Fruit fly (Drosophila melanogaster) whole organism, embryonic: ENCODE data around the gene shi.

Source experiments
- Adf1 ChIP-seq: fragments of 200-800 bp; sonication (Bioruptor generic); IDR thresholded peaks from 2 replicates; pipeline ENCODE4 v1.3.6; 2022; ENCODE audit warnings: missing biosample characterization, missing genetic modification characterization
- Bdp1 ChIP-seq: fragments of 200-800 bp; sonication (Bioruptor generic); optimal IDR thresholded peaks from 3 replicates; lab custom pipeline; 2016; ENCODE audit warnings: missing biosample characterization, missing genetic modification characterization
- Bgb ChIP-seq: fragments of 200-800 bp; sonication (Bioruptor generic); IDR thresholded peaks from 2 replicates; pipeline ENCODE4 v1.3.6; 2022; ENCODE audit warnings: missing biosample characterization, missing genetic modification characterization; ENCODE audit not compliant: partially characterized antibody
- CG10366 ChIP-seq: fragments of 200-800 bp; sonication (Bioruptor generic); IDR thresholded peaks from 2 replicates; pipeline ENCODE4 v1.3.6; 2022; ENCODE audit warnings: missing biosample characterization, missing genetic modification characterization
- CG10959 ChIP-seq: fragments of 200-800 bp; sonication (Bioruptor generic); IDR thresholded peaks from 2 replicates; pipeline ENCODE4 v1.3.6; 2022; ENCODE audit warnings: missing biosample characterization, missing genetic modification characterization
- CG10979 ChIP-seq: fragments of 200-800 bp; sonication (Bioruptor generic); optimal IDR thresholded peaks from 2 replicates; lab custom pipeline; 2018; ENCODE audit warnings: missing biosample characterization, mild to moderate bottlenecking, missing genetic modification characterization, moderate library complexity
- CG11695 ChIP-seq: fragments of 200-800 bp; sonication (Bioruptor generic); IDR thresholded peaks from 3 replicates; pipeline ENCODE4 v1.3.6; 2022; ENCODE audit warnings: missing biosample characterization, missing genetic modification characterization
- CG12104 ChIP-seq: fragments of 200-800 bp; sonication (Bioruptor generic); optimal IDR thresholded peaks from 3 replicates; lab custom pipeline; 2016; ENCODE audit warnings: missing biosample characterization, missing genetic modification characterization
- CG13287 ChIP-seq: fragments of 200-800 bp; sonication (Bioruptor generic); IDR thresholded peaks from 2 replicates; pipeline ENCODE4 v1.3.6; 2022; ENCODE audit warnings: missing biosample characterization, missing genetic modification characterization; ENCODE audit not compliant: partially characterized antibody
- CG14860 ChIP-seq: fragments of 200-800 bp; sonication (Bioruptor generic); IDR thresholded peaks from 3 replicates; pipeline ENCODE4 v1.3.6; 2022; ENCODE audit warnings: missing biosample characterization, missing genetic modification characterization; ENCODE audit not compliant: partially characterized antibody
- CG17802 ChIP-seq: fragments of 200-800 bp; sonication (Bioruptor generic); optimal IDR thresholded peaks from 2 replicates; lab custom pipeline; 2018; ENCODE audit warnings: missing biosample characterization, mild to moderate bottlenecking, missing genetic modification characterization, moderate library complexity
- CG18011 ChIP-seq: fragments of 200-800 bp; sonication (Bioruptor generic); optimal IDR thresholded peaks from 2 replicates; lab custom pipeline; 2017; ENCODE audit warnings: missing biosample characterization, missing genetic modification characterization, mild to moderate bottlenecking, moderate library complexity, missing genotype
- CG1832 ChIP-seq: fragments of 200-800 bp; sonication (Bioruptor generic); optimal IDR thresholded peaks from 2 replicates; lab custom pipeline; 2017; ENCODE audit warnings: missing biosample characterization, mild to moderate bottlenecking, missing genetic modification characterization, inconsistent platforms
- CG2120 ChIP-seq: fragments of 200-800 bp; sonication (Bioruptor generic); optimal IDR thresholded peaks from 3 replicates; lab custom pipeline; 2016; ENCODE audit warnings: missing biosample characterization, missing genetic modification characterization
- CG2199 ChIP-seq: fragments of 200-800 bp; sonication (Bioruptor generic); IDR thresholded peaks from 3 replicates; pipeline ENCODE4 v1.3.6; 2022; ENCODE audit warnings: missing biosample characterization, missing genetic modification characterization
- CG2712 ChIP-seq: fragments of 200-800 bp; optimal IDR thresholded peaks from 3 replicates; lab custom pipeline; 2019; ENCODE audit warnings: missing biosample characterization, mild to moderate bottlenecking, missing genetic modification characterization, moderate library complexity
- CG7963 ChIP-seq: fragments of 200-800 bp; sonication (Bioruptor generic); IDR thresholded peaks from 3 replicates; pipeline ENCODE4 v1.3.6; 2022; ENCODE audit warnings: missing biosample characterization, missing genetic modification characterization; ENCODE audit not compliant: partially characterized antibody
- CG8281 ChIP-seq: fragments of 200-800 bp; sonication (Bioruptor generic); optimal IDR thresholded peaks from 2 replicates; lab custom pipeline; 2018; ENCODE audit warnings: missing biosample characterization, mild to moderate bottlenecking, missing genetic modification characterization, moderate library complexity
- CG8478 ChIP-seq: fragments of >200 bp; optimal IDR thresholded peaks from 2 replicates; lab custom pipeline; 2018
- CG8944 ChIP-seq: fragments of 200-800 bp; sonication (Bioruptor generic); optimal IDR thresholded peaks from 3 replicates; lab custom pipeline; 2016; ENCODE audit warnings: missing biosample characterization, missing genetic modification characterization
- Dad ChIP-seq: fragments of 200-800 bp; sonication (Bioruptor generic); optimal IDR thresholded peaks from 3 replicates; lab custom pipeline; 2016; ENCODE audit warnings: missing biosample characterization, missing genetic modification characterization
- Dp ChIP-seq: fragments of 200-800 bp; sonication (Bioruptor generic); optimal IDR thresholded peaks from 2 replicates; lab custom pipeline; 2018; ENCODE audit warnings: missing biosample characterization, mild to moderate bottlenecking, missing genetic modification characterization, moderate library complexity
- Dref ChIP-seq: fragments of 200-800 bp; sonication (Bioruptor generic); IDR thresholded peaks from 2 replicates; pipeline ENCODE4 v1.3.6; 2022; ENCODE audit warnings: missing biosample characterization, missing genetic modification characterization
- Ets65A ChIP-seq: fragments of 200-800 bp; sonication (Bioruptor generic); peaks from one replicate; lab custom pipeline; 2016; ENCODE audit warnings: missing biosample characterization, missing genetic modification characterization
- Hmr ChIP-seq: fragments of 200-800 bp; sonication (Bioruptor generic); optimal IDR thresholded peaks from 3 replicates; lab custom pipeline; 2017; ENCODE audit warnings: mild to moderate bottlenecking, missing biosample characterization, missing genetic modification reagents, missing genetic modification characterization
- Hsf ChIP-seq: fragments of 200-800 bp; sonication (Bioruptor generic); optimal IDR thresholded peaks from 3 replicates; lab custom pipeline; 2016; ENCODE audit warnings: missing biosample characterization, missing genetic modification characterization
- Myb ChIP-seq: fragments of 200-800 bp; sonication (Bioruptor generic); optimal IDR thresholded peaks from 2 replicates; lab custom pipeline; 2016; ENCODE audit warnings: missing biosample characterization, missing genetic modification characterization
- Oaz ChIP-seq: fragments of 200-800 bp; sonication (Bioruptor generic); IDR thresholded peaks from 2 replicates; pipeline ENCODE4 v1.3.6; 2022; ENCODE audit warnings: missing biosample characterization, missing genetic modification characterization
- Ptx1 ChIP-seq: fragments of 200-800 bp; sonication (Bioruptor generic); IDR thresholded peaks from 2 replicates; pipeline ENCODE4 v1.3.6; 2022; ENCODE audit warnings: missing biosample characterization, missing genetic modification characterization
- Rfx ChIP-seq: fragments of 200-800 bp; sonication (Bioruptor generic); IDR thresholded peaks from 2 replicates; pipeline ENCODE4 v1.3.6; 2022; ENCODE audit warnings: missing biosample characterization, missing genetic modification characterization
- Sry-δ ChIP-seq: fragments of 200-800 bp; sonication (Bioruptor generic); optimal IDR thresholded peaks from 2 replicates; lab custom pipeline; 2016; ENCODE audit warnings: missing biosample characterization, missing genetic modification characterization
- amos ChIP-seq: fragments of 200-800 bp; sonication (Bioruptor generic); IDR thresholded peaks from 2 replicates; pipeline ENCODE4 v1.3.6; 2022; ENCODE audit warnings: missing biosample characterization, missing genetic modification characterization; ENCODE audit not compliant: partially characterized antibody
- bbx ChIP-seq: fragments of 200-800 bp; sonication (Bioruptor generic); IDR thresholded peaks from 2 replicates; pipeline ENCODE4 v1.3.6; 2022; ENCODE audit warnings: missing biosample characterization, missing genetic modification characterization; ENCODE audit not compliant: partially characterized antibody
- croc ChIP-seq: fragments of 200-800 bp; sonication (Bioruptor generic); conservative IDR thresholded peaks from 3 replicates; pipeline ENCODE4 v1.3.6; 2022; ENCODE audit warnings: missing biosample characterization, missing genetic modification characterization
- dmrt11E ChIP-seq: fragments of 200-800 bp; sonication (Bioruptor generic); optimal IDR thresholded peaks from 3 replicates; lab custom pipeline; 2018; ENCODE audit warnings: missing biosample characterization, mild to moderate bottlenecking, missing genetic modification characterization, moderate library complexity
- gem ChIP-seq: fragments of 200-800 bp; sonication (Bioruptor generic); optimal IDR thresholded peaks from 2 replicates; lab custom pipeline; 2019; ENCODE audit warnings: missing biosample characterization, mild to moderate bottlenecking, missing genetic modification characterization, moderate library complexity
- gsb-n ChIP-seq: fragments of 200-800 bp; sonication (Bioruptor generic); optimal IDR thresholded peaks from 3 replicates; lab custom pipeline; 2018; ENCODE audit warnings: missing biosample characterization, mild to moderate bottlenecking, missing genetic modification characterization
- inv ChIP-seq: fragments of 200-800 bp; sonication (Bioruptor generic); IDR thresholded peaks from 2 replicates; pipeline ENCODE4 v1.3.6; 2022; ENCODE audit warnings: missing biosample characterization, missing genetic modification characterization; ENCODE audit not compliant: partially characterized antibody
- jumu ChIP-seq: fragments of 200-800 bp; sonication (Bioruptor generic); optimal IDR thresholded peaks from 3 replicates; lab custom pipeline; 2016; ENCODE audit warnings: missing biosample characterization, missing genetic modification characterization
- knrl ChIP-seq: fragments of 200-800 bp; sonication (Bioruptor generic); IDR thresholded peaks from 3 replicates; pipeline ENCODE4 v1.3.6; 2022; ENCODE audit warnings: missing biosample characterization, missing genetic modification characterization; ENCODE audit not compliant: partially characterized antibody
- lilli ChIP-seq: fragments of 200-800 bp; sonication (Bioruptor generic); optimal IDR thresholded peaks from 3 replicates; lab custom pipeline; 2016; ENCODE audit warnings: missing biosample characterization, missing genetic modification characterization
- pfk ChIP-seq: fragments of 200-800 bp; sonication (Bioruptor generic); optimal IDR thresholded peaks from 2 replicates; lab custom pipeline; 2018; ENCODE audit warnings: missing biosample characterization, mild to moderate bottlenecking, missing genetic modification characterization, moderate library complexity
- prd ChIP-seq, 3 experiments: fragments of >200 bp in 2 of 3; fragments of 200-800 bp in 1 of 3; sonication (Bioruptor generic) in 1 of 3; optimal IDR thresholded peaks in 2 of 3; IDR thresholded peaks in 1 of 3; 2 replicates in 2 of 3; 3 replicates in 1 of 3; pipeline versions ENCODE4 v1.3.6 to Lab custom; 2017 to 2022; ENCODE audit warnings: missing biosample characterization in 1 of 3, missing genetic modification characterization in 1 of 3
- row ChIP-seq: fragments of 200-800 bp; sonication (Bioruptor generic); IDR thresholded peaks from 3 replicates; pipeline ENCODE4 v1.3.6; 2022; ENCODE audit warnings: missing biosample characterization, missing genetic modification characterization
- sob ChIP-seq: fragments of 200-800 bp; sonication (Bioruptor generic); IDR thresholded peaks from 2 replicates; pipeline ENCODE4 v1.3.6; 2022; ENCODE audit warnings: missing biosample characterization, missing genetic modification characterization
- ssp ChIP-seq: fragments of 200-800 bp; sonication (Bioruptor generic); IDR thresholded peaks from 2 replicates; pipeline ENCODE4 v1.3.6; 2022; ENCODE audit warnings: missing biosample characterization, missing genetic modification characterization
- tgo ChIP-seq: fragments of 200-800 bp; sonication (Bioruptor generic); IDR thresholded peaks from 3 replicates; pipeline ENCODE4 v1.3.6; 2022; ENCODE audit warnings: missing biosample characterization, missing genetic modification characterization
- zen ChIP-seq: fragments of 200-800 bp; sonication (Bioruptor generic); optimal IDR thresholded peaks from 3 replicates; lab custom pipeline; 2018; ENCODE audit warnings: missing biosample characterization, mild to moderate bottlenecking, missing genetic modification characterization, moderate library complexity

The shi gene

DNA sequence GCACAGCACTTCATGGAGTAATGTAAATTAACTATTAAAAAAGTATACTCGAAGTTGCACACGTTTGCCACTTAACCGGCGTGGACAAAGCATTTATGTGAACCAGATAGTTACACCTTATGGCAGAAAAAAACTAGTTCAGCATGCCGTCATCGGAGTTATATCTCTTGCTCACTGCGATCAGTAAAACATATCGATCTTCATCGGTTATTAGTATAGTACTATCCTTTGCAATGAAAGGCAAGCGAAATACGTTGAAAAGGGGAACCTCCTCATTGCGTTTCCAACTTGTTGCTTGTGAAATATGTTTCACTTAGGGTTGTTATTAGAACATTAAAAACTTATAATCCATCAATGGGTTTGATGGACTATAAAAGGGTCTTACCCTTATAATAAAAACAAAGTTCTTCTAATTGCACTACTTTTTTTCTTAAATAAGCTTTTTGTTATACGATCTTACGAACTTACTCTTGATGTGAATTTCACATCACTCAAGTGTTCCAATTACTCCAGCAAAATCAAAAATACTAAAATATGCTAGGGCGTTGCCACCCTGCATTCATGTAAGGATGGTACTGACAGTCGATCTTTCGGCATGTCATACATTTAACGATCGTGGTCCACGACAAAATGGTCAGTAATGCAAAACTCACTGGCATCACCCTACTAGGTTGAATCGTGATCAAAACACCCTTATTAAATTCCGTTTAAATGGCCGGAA lies 17.8 kb downstream of the shi start, which contains the start of gene CycD (continued):
- TF ChIP-seq CG8944: peak; percentile 8
- TF ChIP-seq row: peak; percentile 73
- no peak for TF ChIP-seq Bdp1 (GFP tag; lab: Kevin White, UChicago)
- peak; percentile 46; the same call in 1 of the 2 replicates for TF ChIP-seq CG13287 (GFP tag; lab: Robert Waterston, UW)
- TF ChIP-seq amos: peak; percentile 62
- no peak for TF ChIP-seq Dad (GFP tag; lab: Kevin White, UChicago)
- TF ChIP-seq pfk (GFP tag; lab: Kevin White, UChicago): peak; percentile 62
- TF ChIP-seq CG10366 (GFP tag; lab: Robert Waterston, UW): peak; percentile 26; the same call in 1 of the 2 replicates
- TF ChIP-seq CG12104 (GFP tag; lab: Kevin White, UChicago): no peak
- TF ChIP-seq Myb (GFP tag; lab: Kevin White, UChicago): peak; percentile 42
- TF ChIP-seq dmrt11E (tag; lab: Kevin White, UChicago): peak; percentile 68
- TF ChIP-seq Oaz (GFP tag; lab: Robert Waterston, UW): 0 out of 2 replicates have a peak, but pooled peaks have one; percentile 28
- no peak for TF ChIP-seq prd (optimal IDR thresholded peaks at IDR 0.05; lab: Kevin White, UChicago)
- TF ChIP-seq prd (GFP tag; IDR thresholded peaks at IDR 0.05; lab: Robert Waterston, UW): peak; percentile 63; the same call in 1 of the 3 replicates
- TF ChIP-seq zen: peak; percentile 71
- no peak for TF ChIP-seq CG11695 (GFP tag; lab: Robert Waterston, UW)
- peak; percentile 17 for TF ChIP-seq CG2712
- TF ChIP-seq Rfx (GFP tag; lab: Robert Waterston, UW): no peak; the same call in 1 of the 2 replicates
- TF ChIP-seq CG2120 (GFP tag; lab: Kevin White, UChicago): peak; percentile 14
- TF ChIP-seq Adf1 (GFP tag; lab: Robert Waterston, UW): no peak
- peak; percentile 47; the same call in 1 of the 2 replicates for TF ChIP-seq Ptx1
- peak; percentile 17; the same call in 1 of the 3 replicates for TF ChIP-seq tgo (GFP tag; lab: Robert Waterston, UW)
- peak; percentile 14 for TF ChIP-seq Dp (GFP tag; lab: Kevin White, UChicago)
- 0 out of 3 replicates have a peak, but pooled peaks have one; percentile 20 for TF ChIP-seq CG14860 (GFP tag; lab: Robert Waterston, UW)
- peak; percentile 11 for TF ChIP-seq jumu
- TF ChIP-seq bbx (GFP tag; lab: Robert Waterston, UW): peak; percentile 68
- TF ChIP-seq Sry-δ (GFP tag; lab: Kevin White, UChicago): peak; percentile 76
- TF ChIP-seq lilli (GFP tag; lab: Kevin White, UChicago): peak; percentile 29
- peak; percentile 81 for TF ChIP-seq CG17802 (tag; lab: Kevin White, UChicago)
- TF ChIP-seq CG1832 (GFP tag; lab: Kevin White, UChicago): no peak
- TF ChIP-seq croc (GFP tag; lab: Robert Waterston, UW): peak; percentile 34; the same call in 1 of the 3 replicates
- TF ChIP-seq gsb-n: no peak
- TF ChIP-seq Dref (GFP tag; lab: Robert Waterston, UW): peak; percentile 55
- peak; percentile 21 for TF ChIP-seq CG10979
- no peak for TF ChIP-seq Hmr (GFP tag; lab: Kevin White, UChicago)
- TF ChIP-seq CG8478 (lab: Kevin White, UChicago): no peak
- no peak for TF ChIP-seq CG8281 (tag; lab: Kevin White, UChicago)
- peak; percentile 53; the same call in 1 of the 2 replicates for TF ChIP-seq CG10959
- peak; percentile 93 for TF ChIP-seq ssp (GFP tag; lab: Robert Waterston, UW)
- TF ChIP-seq inv (GFP tag; lab: Robert Waterston, UW): peak; percentile 21; the same call in 1 of the 2 replicates
- TF ChIP-seq gem (tag; lab: Kevin White, UChicago): peak; percentile 62
- TF ChIP-seq Ets65A (GFP tag; lab: Kevin White, UChicago): peak; percentile 94
- TF ChIP-seq Bgb (GFP tag; lab: Robert Waterston, UW): peak; percentile 64
- peak; percentile 96 for TF ChIP-seq CG18011 (GFP tag; lab: Kevin White, UChicago)
- peak; percentile 69 for TF ChIP-seq CG7963 (GFP tag; lab: Robert Waterston, UW)
- peak; percentile 39; the same call in 1 of the 3 replicates for TF ChIP-seq CG2199 (GFP tag; lab: Robert Waterston, UW)
- peak; percentile 60; the same call in 2 of the 3 replicates for TF ChIP-seq knrl
- TF ChIP-seq Hsf (GFP tag; lab: Kevin White, UChicago): peak; percentile 31
- 0 out of 2 replicates have a peak, but pooled peaks have one; percentile 63 for TF ChIP-seq sob (GFP tag; lab: Robert Waterston, UW)
